Fruit fly (Drosophila melanogaster): ENCODE results near the gene CG11977.

Gene CG11977

dm6 chr3R:8979850-8980775 lies 17.4 kb upstream of the CG11977 start (continued):
- TF ChIP-seq crc (GFP tag; optimal IDR thresholded peaks at IDR 0.05), result no peak
- TF ChIP-seq gem (tag; optimal IDR thresholded peaks at IDR 0.05), result peak; percentile 1
- no peak for TF ChIP-seq NFAT (GFP tag; IDR thresholded peaks at IDR 0.05)
- 0 out of 3 replicates have a peak, but pooled peaks have one; percentile 6 for TF ChIP-seq H15 (GFP tag; IDR thresholded peaks at IDR 0.05)
- TF ChIP-seq ap (GFP tag; IDR thresholded peaks at IDR 0.05), result no peak
- TF ChIP-seq CG6813 (GFP tag; optimal IDR thresholded peaks at IDR 0.05), result no peak
- TF ChIP-seq CG14965 (GFP tag; optimal IDR thresholded peaks at IDR 0.05; ENCODE audit: borderline replicate concordance), result no peak
- TF ChIP-seq so (GFP tag; IDR thresholded peaks at IDR 0.05), result 0 out of 3 replicates have a peak, but pooled peaks have one; percentile 27
- no peak for TF ChIP-seq CG7786 (GFP tag; optimal IDR thresholded peaks at IDR 0.05)
- no peak for TF ChIP-seq slbo (GFP tag; IDR thresholded peaks at IDR 0.05)
- TF ChIP-seq Pdp1 (GFP tag; optimal IDR thresholded peaks at IDR 0.05), result peak in 1 of 2 experiments; percentile 41
- peak; percentile 6 for TF ChIP-seq BEAF-32 (GFP tag; optimal IDR thresholded peaks at IDR 0.05)
- 0 out of 2 replicates have a peak, but pooled peaks have one; percentile 30 for TF ChIP-seq Xrp1 (GFP tag; IDR thresholded peaks at IDR 0.05)
- no peak for TF ChIP-seq schlank (tag; optimal IDR thresholded peaks at IDR 0.05)
- TF ChIP-seq CG13894 (tag; optimal IDR thresholded peaks at IDR 0.05), result peak; percentile 22
- TF ChIP-seq CG5180 (GFP tag; optimal IDR thresholded peaks at IDR 0.05), result peak; percentile 56
- peak; percentile 6 for TF ChIP-seq Meics (GFP tag; optimal IDR thresholded peaks at IDR 0.05)
- TF ChIP-seq Gsc (GFP tag; IDR thresholded peaks at IDR 0.05), result no peak
- TF ChIP-seq CoRest (tag; optimal IDR thresholded peaks at IDR 0.05), result peak; percentile 24
- TF ChIP-seq CG33213 (GFP tag; optimal IDR thresholded peaks at IDR 0.05), result peak; percentile 9
- TF ChIP-seq sr (GFP tag; IDR thresholded peaks at IDR 0.05), result no peak
- TF ChIP-seq Scr (GFP tag; IDR thresholded peaks at IDR 0.05; ENCODE audit: partially characterized antibody), result 0 out of 2 replicates have a peak, but pooled peaks have one; percentile 20
- peak; percentile 10 for TF ChIP-seq pnt (GFP tag; optimal IDR thresholded peaks at IDR 0.05)
- TF ChIP-seq tup (GFP tag; optimal IDR thresholded peaks at IDR 0.05), result no peak
- no peak for TF ChIP-seq CG10543 (GFP tag; optimal IDR thresholded peaks at IDR 0.05)
- peak; percentile 39 for TF ChIP-seq lab (GFP tag; optimal IDR thresholded peaks at IDR 0.05)
- no peak for TF ChIP-seq lmd (GFP tag; IDR thresholded peaks at IDR 0.05)
- no peak for TF ChIP-seq PHDP (tag; optimal IDR thresholded peaks at IDR 0.05)
- TF ChIP-seq Six4 (GFP tag; optimal IDR thresholded peaks at IDR 0.05), result no peak
- TF ChIP-seq CG15073 (GFP tag; optimal IDR thresholded peaks at IDR 0.05), result no peak
- peak; percentile 37 for TF ChIP-seq zen (tag; optimal IDR thresholded peaks at IDR 0.05)
- TF ChIP-seq Ravus (GFP tag; IDR thresholded peaks at IDR 0.05), result no peak
- peak; percentile 90 for TF ChIP-seq D19B (GFP tag; optimal IDR thresholded peaks at IDR 0.05)
- TF ChIP-seq H2.0 (GFP tag; IDR thresholded peaks at IDR 0.05), result no peak
- peak; percentile 20 for TF ChIP-seq HmgZ (tag; optimal IDR thresholded peaks at IDR 0.05)
- peak; percentile 98 for TF ChIP-seq E2f2 (GFP tag; IDR thresholded peaks at IDR 0.05)
- TF ChIP-seq stwl (tag; optimal IDR thresholded peaks at IDR 0.05), result peak; percentile 55
- peak; percentile 10 for TF ChIP-seq NK7.1 (GFP tag; optimal IDR thresholded peaks at IDR 0.05)
- no peak for TF ChIP-seq stc (GFP tag; IDR thresholded peaks at IDR 0.05)
- peak; percentile 31; the same call in 1 of the 4 replicates for TF ChIP-seq chinmo (GFP tag; IDR thresholded peaks at IDR 0.05; ENCODE audit: partially characterized antibody)
- peak; percentile 11 for TF ChIP-seq HmgD (GFP tag; optimal IDR thresholded peaks at IDR 0.05)
- TF ChIP-seq CG2712 (tag; optimal IDR thresholded peaks at IDR 0.05), result peak; percentile 44
- no peak for TF ChIP-seq NC2α (GFP tag; optimal IDR thresholded peaks at IDR 0.05)
- TF ChIP-seq prd (optimal IDR thresholded peaks at IDR 0.05), result no peak
- no peak for TF ChIP-seq prd (GFP tag; IDR thresholded peaks at IDR 0.05)
- TF ChIP-seq CG3163 (GFP tag; optimal IDR thresholded peaks at IDR 0.05), result peak; percentile 95
- peak; percentile 16 for TF ChIP-seq CG17829 (tag; optimal IDR thresholded peaks at IDR 0.05)
- no peak for TF ChIP-seq CG14050 (GFP tag; IDR thresholded peaks at IDR 0.05)
